Worm (Caenorhabditis elegans): Measurements from ENCODE around the gene C26B9.2.

DNA sequence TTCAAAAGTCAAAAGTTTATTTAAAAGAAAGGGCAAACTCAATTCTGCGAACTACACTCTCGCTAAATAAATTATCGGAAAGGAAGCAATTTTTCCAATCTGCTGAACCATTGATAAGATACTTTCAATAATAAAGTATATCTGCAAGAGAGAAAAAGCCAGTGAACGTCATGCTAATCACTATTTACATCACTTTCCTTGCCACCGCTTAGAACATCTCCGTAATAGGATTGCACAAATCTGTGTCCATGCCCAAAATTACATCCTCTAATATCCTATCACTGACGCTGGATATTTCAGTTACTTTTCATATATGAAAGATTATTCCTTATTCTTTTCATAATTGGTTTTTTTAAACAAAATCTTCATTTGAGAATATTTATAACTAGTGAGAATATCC is 42.8 kb downstream of the C26B9.2 start:
- TF ChIP-seq snpc-1.2 (GFP tag; IDR thresholded peaks at IDR 0.05) (no peak), nhr-25 (tag; optimal IDR thresholded peaks at IDR 0.05; ENCODE audit: borderline replicate concordance, insufficient read depth) (no peak), nhr-237 (tag; optimal IDR thresholded peaks at IDR 0.05) (no peak), T20F7.1 (GFP tag; optimal IDR thresholded peaks at IDR 0.05) (no peak), dpl-1 (GFP tag; optimal IDR thresholded peaks at IDR 0.05) (no peak)

Data from whole organism, L4 larva.